Worm (Caenorhabditis elegans) whole organism, L2 larva: Measurements from ENCODE around the gene cyp-34A6.

Source experiments
- elt-1 ChIP-seq: fragments of 150-350 bp; optimal IDR thresholded peaks from 2 replicates; lab custom pipeline; 2014; ENCODE audit warnings: missing biosample characterization, missing genetic modification characterization
- lin-11 ChIP-seq: fragments of 150-350 bp; sonication (generic microtip); optimal IDR thresholded peaks from 2 replicates; lab custom pipeline; 2014; ENCODE audit warnings: missing biosample characterization, missing genetic modification characterization, inconsistent platforms, mixed read lengths
- unc-62 ChIP-seq: fragments of 150-350 bp; optimal IDR thresholded peaks from 2 replicates; lab custom pipeline; 2014; ENCODE audit warnings: missing biosample characterization, missing genetic modification reagents, missing genetic modification characterization
- ztf-11 ChIP-seq: sonication (generic microtip); optimal IDR thresholded peaks from 2 replicates; lab custom pipeline; 2017; ENCODE audit warnings: missing biosample characterization, missing genetic modification characterization

ce11 chrV:3931326-3931725, 29.8 kb downstream of the cyp-34A6 start, which contains the start of gene srx-63:
- TF ChIP-seq ztf-11 (tag; lab: Kevin White, UChicago) (no peak), lin-11 (tag; lab: Kevin White, UChicago) (no peak), elt-1 (tag; lab: Kevin White, UChicago) (no peak), unc-62 (no peak)
